Worm (Caenorhabditis elegans): ENCODE results near the gene F47B8.14.

F47B8.14 gene

DNA sequence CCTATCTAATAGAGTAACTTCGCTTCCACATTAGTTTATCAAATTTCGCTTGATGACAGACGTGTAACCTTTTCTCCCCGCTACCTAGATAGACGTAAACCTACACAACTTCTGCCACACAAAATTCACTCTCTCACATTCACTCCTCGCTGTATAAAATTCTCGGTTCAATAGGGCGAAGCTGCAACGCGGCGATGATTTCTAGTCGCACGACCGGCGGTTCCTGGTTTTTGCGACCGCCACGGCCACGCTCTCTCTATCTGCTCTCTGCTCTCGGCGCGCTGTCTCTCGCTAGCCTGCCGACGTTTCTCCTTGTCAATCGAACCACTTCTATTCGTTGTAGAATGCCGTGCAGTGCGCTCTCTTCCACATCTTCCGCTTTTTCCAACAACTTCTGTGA lies 30.6 kb downstream of the F47B8.14 start (continued):
- TF ChIP-seq skn-1 (tag; optimal IDR thresholded peaks at IDR 0.05) (peak; percentile 73), zag-1 (tag; optimal IDR thresholded peaks at IDR 0.05) (no peak), lsy-2 (tag; optimal IDR thresholded peaks at IDR 0.05) (peak; percentile 58 to 84), nhr-71 (tag; optimal IDR thresholded peaks at IDR 0.05) (peak; percentile 82), nhr-19 (GFP tag; conservative IDR thresholded peaks at IDR 0.05) (peak; percentile 66), nhr-20 (tag; optimal IDR thresholded peaks at IDR 0.05) (peak; percentile 85), xbp-1 (tag; optimal IDR thresholded peaks at IDR 0.05) (peak; percentile 71), egl-13 (tag; optimal IDR thresholded peaks at IDR 0.05) (peak; percentile 67), unc-130 (tag; optimal IDR thresholded peaks at IDR 0.05) (peak; percentile 51), lin-35 (GFP tag; optimal IDR thresholded peaks at IDR 0.05) (peak; percentile 83 to 85), lin-13 (GFP tag; optimal IDR thresholded peaks at IDR 0.05) (peak; percentile 63), lin-15B (tag; optimal IDR thresholded peaks at IDR 0.05) (peak; percentile 83), rnt-1 (tag; optimal IDR thresholded peaks at IDR 0.05) (peak; percentile 73), elt-3 (tag; optimal IDR thresholded peaks at IDR 0.05) (peak in 4 of 6 experiments; percentile 15 to 82 (median 30)), C34B4.2 (tag; optimal IDR thresholded peaks at IDR 0.05) (no peak), grh-1 (GFP tag; IDR thresholded peaks at IDR 0.05) (peak; percentile 56; the same call in 1 of the 2 replicates), dsc-1 (tag; optimal IDR thresholded peaks at IDR 0.05) (peak; percentile 35), fkh-10 (GFP tag; optimal IDR thresholded peaks at IDR 0.05) (peak; percentile 70), unc-98 (GFP tag; IDR thresholded peaks at IDR 0.05) (no peak), ceh-90 (tag; optimal IDR thresholded peaks at IDR 0.05) (no peak), mdl-1 (tag; optimal IDR thresholded peaks at IDR 0.05) (peak in 1 of 2 experiments; percentile 64)

- no peak for TF ChIP-seq efl-1 (optimal IDR thresholded peaks at IDR 0.05)
- TF ChIP-seq efl-1 (GFP tag; optimal IDR thresholded peaks at IDR 0.05 in 1 of 2) = peak in 1 of 2 experiments; percentile 65
- TF ChIP-seq zip-4 (GFP tag; optimal IDR thresholded peaks at IDR 0.05) = no peak
- TF ChIP-seq nhr-85 (tag) = peak; percentile 42
These were observed 31.3 kb downstream of the F47B8.14 start, which contains the start of gene vha-13 for ce11 chrV:14351629-14352028. Gene vha-13, plus strand, starts transcription at chrV:14351709.

ce11 chrV:14352032-14352431 lies 31.7 kb downstream of the F47B8.14 start:
- TF ChIP-seq ets-5 (GFP tag; IDR thresholded peaks at IDR 0.05) = no peak
- TF ChIP-seq lir-3 (tag; optimal IDR thresholded peaks at IDR 0.05; ENCODE audit: poor library complexity) = no peak
- no peak for TF ChIP-seq lin-39 (tag; optimal IDR thresholded peaks at IDR 0.05)
- no peak for TF ChIP-seq lin-14 (GFP tag; optimal IDR thresholded peaks at IDR 0.05)
- no peak for TF ChIP-seq egl-27 (tag; optimal IDR thresholded peaks at IDR 0.05)
- no peak for TF ChIP-seq nhr-237 (tag; optimal IDR thresholded peaks at IDR 0.05)
- TF ChIP-seq sup-37 (GFP tag; optimal IDR thresholded peaks at IDR 0.05) = no peak
- no peak for TF ChIP-seq zag-1 (tag; optimal IDR thresholded peaks at IDR 0.05)
- no peak for TF ChIP-seq isw-1 (GFP tag; IDR thresholded peaks at IDR 0.05)
- no peak for TF ChIP-seq aha-1 (tag; optimal IDR thresholded peaks at IDR 0.05)
- TF ChIP-seq nhr-47 (tag; optimal IDR thresholded peaks at IDR 0.05) = no peak
- TF ChIP-seq nhr-76 (tag; optimal IDR thresholded peaks at IDR 0.05) = no peak
- no peak for TF ChIP-seq dsc-1 (tag; optimal IDR thresholded peaks at IDR 0.05)
- TF ChIP-seq nhr-12 (tag; optimal IDR thresholded peaks at IDR 0.05) = no peak
- no peak for TF ChIP-seq aly-2 (tag; optimal IDR thresholded peaks at IDR 0.05)
- no peak for TF ChIP-seq unc-98 (GFP tag; IDR thresholded peaks at IDR 0.05)

ce11 chrV:14354258-14354877 lies 34.0 kb downstream of the F47B8.14 start, which contains the start of gene Y49A3A.3:
Gene Y49A3A.3, plus strand, starts transcription at chrV:14354410.
- TF ChIP-seq efl-3 (GFP tag; optimal IDR thresholded peaks at IDR 0.05) = no peak
- no peak for TF ChIP-seq mab-9 (GFP tag; IDR thresholded peaks at IDR 0.05)
- TF ChIP-seq vab-15 (tag; optimal IDR thresholded peaks at IDR 0.05) = no peak
- no peak for TF ChIP-seq isw-1 (GFP tag; IDR thresholded peaks at IDR 0.05)
- TF ChIP-seq lsy-2 (tag; optimal IDR thresholded peaks at IDR 0.05) = no peak
- TF ChIP-seq nhr-76 (tag; optimal IDR thresholded peaks at IDR 0.05) = no peak
- peak; percentile 7 for TF ChIP-seq ama-1 (optimal IDR thresholded peaks at IDR 0.05)
- TF ChIP-seq lin-15B (tag; optimal IDR thresholded peaks at IDR 0.05) = no peak
- TF ChIP-seq skn-1 (tag; optimal IDR thresholded peaks at IDR 0.05) = no peak
- no peak for TF ChIP-seq Y116A8C.19 (tag; optimal IDR thresholded peaks at IDR 0.05; ENCODE audit: borderline replicate concordance)
- peak; percentile 20 for TF ChIP-seq nhr-47 (tag; optimal IDR thresholded peaks at IDR 0.05)
- no peak for TF ChIP-seq alr-1 (tag; optimal IDR thresholded peaks at IDR 0.05; ENCODE audit: borderline replicate concordance)
- no peak for TF ChIP-seq snpc-4 (tag; optimal IDR thresholded peaks at IDR 0.05)
- TF ChIP-seq irx-1 (tag; optimal IDR thresholded peaks at IDR 0.05) = no peak
- no peak for TF ChIP-seq nhr-12 (tag; optimal IDR thresholded peaks at IDR 0.05)
- TF ChIP-seq lin-35 (GFP tag; optimal IDR thresholded peaks at IDR 0.05) = peak in 1 of 2 experiments; percentile 34
- no peak for TF ChIP-seq ces-1 (GFP tag; optimal IDR thresholded peaks at IDR 0.05)

All from whole organism, L1 larva.